Worm (Caenorhabditis elegans) whole organism, midembryonic: ENCODE measurements around the gene F38A1.8.

ENCODE experiments used
- T22C8.4 ChIP-seq: fragments of 200-800 bp; sonication (Bioruptor generic); IDR thresholded peaks from 2 replicates; pipeline ENCODE4 v1.3.6; 2022; ENCODE audit warnings: missing genetic modification characterization, missing compliant biosample characterization
- klf-2 ChIP-seq: fragments of 200-800 bp; sonication (Bioruptor generic); conservative IDR thresholded peaks from 2 replicates; pipeline ENCODE4 v1.3.6; 2022; ENCODE audit warnings: missing genetic modification reagents, missing genetic modification characterization, missing compliant biosample characterization

DNA sequence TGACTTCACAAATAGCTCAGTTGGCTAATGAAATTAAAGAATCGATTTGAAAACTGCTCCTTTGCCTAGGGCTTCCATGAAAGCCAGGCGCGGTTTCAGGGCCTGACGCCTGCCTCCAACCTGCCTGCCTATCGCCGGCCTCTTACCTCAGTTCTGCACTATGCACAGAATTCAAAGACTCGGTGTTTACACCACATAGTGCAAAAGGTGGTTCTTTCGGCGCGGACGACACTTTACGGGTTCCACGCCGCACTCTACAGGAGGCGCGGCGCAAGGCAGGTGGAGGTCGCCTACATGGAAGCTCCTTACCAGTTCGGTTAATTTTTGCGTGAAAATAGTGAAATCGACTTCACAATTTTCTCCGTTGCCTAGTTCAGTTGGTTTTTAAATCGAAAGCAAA, 29.8 kb downstream of the F38A1.8 start:
- no peak for TF ChIP-seq T22C8.4
- no peak for TF ChIP-seq klf-2 (GFP tag; lab: Robert Waterston, UW)
